Fruit fly (Drosophila melanogaster) whole organism, embryonic: Measurements from ENCODE around the gene shams.

ENCODE experiments used
- ATbp ChIP-seq: fragments of 200-800 bp; sonication (Bioruptor generic); optimal IDR thresholded peaks from 2 replicates; lab custom pipeline; 2017; ENCODE audit warnings: missing biosample characterization, mild to moderate bottlenecking, missing genetic modification characterization, missing genetic modification reagents
- CG14441 ChIP-seq: fragments of 200-800 bp; sonication (Bioruptor generic); IDR thresholded peaks from 2 replicates; pipeline ENCODE4 v1.3.6; 2022; ENCODE audit warnings: missing biosample characterization, missing genetic modification characterization
- CG14860 ChIP-seq: fragments of 200-800 bp; sonication (Bioruptor generic); IDR thresholded peaks from 3 replicates; pipeline ENCODE4 v1.3.6; 2022; ENCODE audit warnings: missing biosample characterization, missing genetic modification characterization; ENCODE audit not compliant: partially characterized antibody
- CG18011 ChIP-seq: fragments of 200-800 bp; sonication (Bioruptor generic); optimal IDR thresholded peaks from 2 replicates; lab custom pipeline; 2017; ENCODE audit warnings: missing biosample characterization, missing genetic modification characterization, mild to moderate bottlenecking, moderate library complexity, missing genotype
- CG18262 ChIP-seq: fragments of 200-800 bp; optimal IDR thresholded peaks from 3 replicates; lab custom pipeline; 2019; ENCODE audit warnings: missing biosample characterization, mild to moderate bottlenecking, missing genetic modification characterization, moderate library complexity
- CG2712 ChIP-seq: fragments of 200-800 bp; optimal IDR thresholded peaks from 3 replicates; lab custom pipeline; 2019; ENCODE audit warnings: missing biosample characterization, mild to moderate bottlenecking, missing genetic modification characterization, moderate library complexity
- CG3163 ChIP-seq: fragments of 200-800 bp; sonication (Bioruptor generic); optimal IDR thresholded peaks from 3 replicates; lab custom pipeline; 2016; ENCODE audit warnings: missing biosample characterization, missing genetic modification characterization
- CTCF ChIP-seq: fragments of 200-800 bp; sonication (Bioruptor generic); optimal IDR thresholded peaks from 2 replicates; lab custom pipeline; 2017; ENCODE audit warnings: missing biosample characterization, mild to moderate bottlenecking, missing genetic modification characterization, moderate library complexity
- Opbp ChIP-seq: fragments of 200-800 bp; sonication (Bioruptor generic); IDR thresholded peaks from 3 replicates; pipeline ENCODE4 v1.3.6; 2022; ENCODE audit warnings: missing biosample characterization, missing genetic modification characterization; ENCODE audit not compliant: partially characterized antibody
- Poxn ChIP-seq: fragments of 200-800 bp; sonication (Bioruptor generic); IDR thresholded peaks from 2 replicates; pipeline ENCODE4 v1.3.6; 2022; ENCODE audit warnings: missing biosample characterization, missing genetic modification characterization
- bsh ChIP-seq, 2 experiments: fragments of 200-800 bp; sonication (Bioruptor generic); optimal IDR thresholded peaks; 2 replicates each; lab custom pipeline; 2017 to 2018; ENCODE audit warnings: mild to moderate bottlenecking in 2 of 2, missing biosample characterization in 2 of 2, missing genetic modification characterization in 2 of 2, moderate library complexity in 1 of 2
- nom ChIP-seq: fragments of 200-800 bp; sonication (Bioruptor generic); optimal IDR thresholded peaks from 2 replicates; lab custom pipeline; 2017; ENCODE audit warnings: missing biosample characterization, missing genetic modification characterization, mild to moderate bottlenecking, moderate library complexity, missing genetic modification reagents
- schlank ChIP-seq: fragments of 200-800 bp; sonication (Bioruptor generic); optimal IDR thresholded peaks from 2 replicates; lab custom pipeline; 2018; ENCODE audit warnings: missing biosample characterization, mild to moderate bottlenecking, missing genetic modification characterization
- tx ChIP-seq: fragments of 200-800 bp; sonication (Bioruptor generic); optimal IDR thresholded peaks from 2 replicates; lab custom pipeline; 2016; ENCODE audit warnings: missing biosample characterization, missing genetic modification characterization

- no peak for TF ChIP-seq CG14441 (GFP tag; lab: Robert Waterston, UW)
- no peak for TF ChIP-seq bsh (GFP tag; optimal IDR thresholded peaks at IDR 0.05; lab: Kevin White, UChicago)
- no peak for TF ChIP-seq CG14860 (GFP tag; lab: Robert Waterston, UW)
- TF ChIP-seq CG18262 (tag; lab: Kevin White, UChicago): no peak
- no peak for TF ChIP-seq Poxn (GFP tag; lab: Robert Waterston, UW)
- no peak for TF ChIP-seq tx (GFP tag; lab: Kevin White, UChicago)
- no peak for TF ChIP-seq CG2712 (tag; lab: Kevin White, UChicago)
- TF ChIP-seq schlank: no peak
- TF ChIP-seq CTCF (GFP tag; lab: Kevin White, UChicago): no peak
- no peak for TF ChIP-seq CG3163 (GFP tag; lab: Kevin White, UChicago)
- no peak for TF ChIP-seq CG18011 (GFP tag; lab: Kevin White, UChicago)
- no peak for TF ChIP-seq Opbp (GFP tag; lab: Robert Waterston, UW)
- no peak for TF ChIP-seq nom (GFP tag; lab: Kevin White, UChicago)
- TF ChIP-seq ATbp (GFP tag; lab: Kevin White, UChicago): no peak
These were observed 4.3 kb upstream of the shams start for dm6 chr3R:25078665-25079064.
